Worm (Caenorhabditis elegans) whole organism, L4 larva: ENCODE data around the gene prx-19.

Experiments
- D1046.2 ChIP-seq: fragments of 200-800 bp; sonication (Bioruptor generic); IDR thresholded peaks from 2 replicates; pipeline ENCODE4 v1.3.6; 2022; ENCODE audit warnings: missing genetic modification characterization, missing compliant biosample characterization
- F44E2.7 ChIP-seq: fragments of 200-800 bp; sonication (Bioruptor generic); IDR thresholded peaks from 2 replicates; pipeline ENCODE4 v2.1.2; 2022; ENCODE audit warnings: missing genetic modification characterization, missing compliant biosample characterization
- F49E8.2 ChIP-seq: sonication (generic microtip); optimal IDR thresholded peaks from 2 replicates; lab custom pipeline; 2016; ENCODE audit warnings: missing compliant biosample characterization, mild to moderate bottlenecking, missing genetic modification characterization, borderline replicate concordance
- T26A8.4 ChIP-seq: fragments of 200-800 bp; sonication (Bioruptor generic); IDR thresholded peaks from 2 replicates; pipeline ENCODE4 v1.3.6; 2022; ENCODE audit warnings: missing genetic modification characterization, missing compliant biosample characterization
- Y48G9A.11 ChIP-seq: fragments of 200-800 bp; sonication (Bioruptor generic); IDR thresholded peaks from 2 replicates; pipeline ENCODE4 v1.3.6; 2022; ENCODE audit warnings: missing genetic modification reagents, missing genetic modification characterization, missing compliant biosample characterization
- Y5F2A.4 ChIP-seq: fragments of 200-800 bp; sonication (Bioruptor generic); optimal IDR thresholded peaks from 2 replicates; lab custom pipeline; 2018; ENCODE audit warnings: mild to moderate bottlenecking, missing genetic modification characterization, missing compliant biosample characterization
- ZK337.2 ChIP-seq: fragments of 200-800 bp; sonication (Bioruptor generic); IDR thresholded peaks from 2 replicates; pipeline ENCODE4 v1.3.6; 2022; ENCODE audit warnings: missing genetic modification reagents, missing genetic modification characterization, missing compliant biosample characterization
- ZK546.5 ChIP-seq, 2 experiments: sonication (generic microtip); optimal IDR thresholded peaks; 2 replicates each; lab custom pipeline; 2017; ENCODE audit warnings: missing biosample characterization in 2 of 2, missing genetic modification characterization in 2 of 2
- ama-1 ChIP-seq: fragments of 150-350 bp; optimal IDR thresholded peaks from 2 replicates; lab custom pipeline; 2014; ENCODE audit warnings: inconsistent platforms, mixed read lengths
- ceh-20 ChIP-seq: fragments of 200-800 bp; sonication (Bioruptor generic); IDR thresholded peaks from 2 replicates; pipeline ENCODE4 v1.3.6; 2022; ENCODE audit warnings: missing genetic modification reagents, missing genetic modification characterization, missing compliant biosample characterization
- cey-2 ChIP-seq: sonication (generic microtip); optimal IDR thresholded peaks from 3 replicates; lab custom pipeline; 2017; ENCODE audit warnings: missing genetic modification characterization, mild to moderate bottlenecking, missing compliant biosample characterization, antibody characterized with exemption, borderline replicate concordance; ENCODE audit not compliant: insufficient read depth
- ctbp-1 ChIP-seq: fragments of 200-800 bp; sonication (Bioruptor generic); IDR thresholded peaks from 2 replicates; pipeline ENCODE4 v1.3.6; 2022; ENCODE audit warnings: missing genetic modification reagents, missing genetic modification characterization, missing compliant biosample characterization
- daf-16 ChIP-seq, 3 experiments: sonication (generic microtip); optimal IDR thresholded peaks; 2 replicates each; lab custom pipeline; 2016 to 2017; ENCODE audit warnings: missing genetic modification characterization in 3 of 3, missing genetic modification reagents in 3 of 3, mild to moderate bottlenecking in 2 of 3, missing compliant biosample characterization in 2 of 3, missing biosample characterization in 1 of 3, moderate library complexity in 1 of 3
- dmd-6 ChIP-seq: fragments of 200-800 bp; sonication (Bioruptor generic); IDR thresholded peaks from 2 replicates; pipeline ENCODE4 v1.3.6; 2022; ENCODE audit warnings: missing genetic modification reagents, missing genetic modification characterization, missing compliant biosample characterization
- dmd-8 ChIP-seq: fragments of 200-800 bp; sonication (Bioruptor generic); IDR thresholded peaks from 2 replicates; pipeline ENCODE4 v1.3.6; 2022; ENCODE audit warnings: missing genetic modification characterization, missing compliant biosample characterization
- dmd-9 ChIP-seq: fragments of 200-800 bp; sonication (Bioruptor generic); IDR thresholded peaks from 2 replicates; pipeline ENCODE4 v1.3.6; 2022; ENCODE audit warnings: missing genetic modification reagents, missing genetic modification characterization, missing compliant biosample characterization
- dpl-1 ChIP-seq: fragments of 150-350 bp; optimal IDR thresholded peaks from 2 replicates; lab custom pipeline; 2014; ENCODE audit warnings: missing biosample characterization, missing genetic modification reagents, missing genetic modification characterization
- duxl-1 ChIP-seq: sonication (generic microtip); optimal IDR thresholded peaks from 2 replicates; lab custom pipeline; 2016; ENCODE audit warnings: mild to moderate bottlenecking, missing genetic modification characterization, moderate library complexity, missing compliant biosample characterization; ENCODE audit not compliant: poor library complexity
- gei-8 ChIP-seq: fragments of 200-800 bp; sonication (Bioruptor generic); optimal IDR thresholded peaks from 2 replicates; lab custom pipeline; 2018; ENCODE audit warnings: mild to moderate bottlenecking, missing genetic modification characterization, missing compliant biosample characterization
- hlh-11 ChIP-seq: fragments of 200-800 bp; sonication (Bioruptor generic); optimal IDR thresholded peaks from 2 replicates; lab custom pipeline; 2018; ENCODE audit warnings: mild to moderate bottlenecking, missing genetic modification characterization, missing compliant biosample characterization
- hlh-30 ChIP-seq: sonication (generic microtip); optimal IDR thresholded peaks from 2 replicates; lab custom pipeline; 2017; ENCODE audit warnings: antibody characterized with exemption, mild to moderate bottlenecking, missing genetic modification characterization, missing compliant biosample characterization; ENCODE audit not compliant: insufficient read depth
- hmg-1.1 ChIP-seq: fragments of 200-800 bp; sonication (Bioruptor generic); IDR thresholded peaks from 2 replicates; pipeline ENCODE4 v1.3.6; 2022; ENCODE audit warnings: missing genetic modification reagents, missing genetic modification characterization, missing compliant biosample characterization
- lin-13 ChIP-seq: fragments of 150-350 bp; optimal IDR thresholded peaks from 2 replicates; lab custom pipeline; 2014; ENCODE audit warnings: missing biosample characterization, missing genetic modification reagents, missing genetic modification characterization
- lir-3 ChIP-seq: sonication (generic microtip); optimal IDR thresholded peaks from 2 replicates; lab custom pipeline; 2016; ENCODE audit warnings: mild to moderate bottlenecking, missing genetic modification characterization, missing compliant biosample characterization
- mes-2 ChIP-seq: sonication (generic microtip); optimal IDR thresholded peaks from 2 replicates; lab custom pipeline; 2016; ENCODE audit warnings: missing genotype, mild to moderate bottlenecking, missing genetic modification characterization, missing compliant biosample characterization; ENCODE audit not compliant: poor library complexity, severe bottlenecking
- mxl-3 ChIP-seq: fragments of 200-800 bp; sonication (Bioruptor generic); optimal IDR thresholded peaks from 2 replicates; lab custom pipeline; 2018; ENCODE audit warnings: mild to moderate bottlenecking, missing genetic modification characterization, missing compliant biosample characterization
- nhr-111 ChIP-seq: fragments of 200-800 bp; sonication (Bioruptor generic); optimal IDR thresholded peaks from 2 replicates; lab custom pipeline; 2018; ENCODE audit warnings: mild to moderate bottlenecking, missing genetic modification characterization, missing compliant biosample characterization
- nhr-77 ChIP-seq: fragments of 150-350 bp; optimal IDR thresholded peaks from 2 replicates; lab custom pipeline; 2014; ENCODE audit warnings: missing biosample characterization, missing genetic modification characterization
- pqm-1 ChIP-seq: sonication (generic microtip); optimal IDR thresholded peaks from 2 replicates; lab custom pipeline; 2017; ENCODE audit warnings: missing biosample characterization, missing genetic modification characterization
- rbr-2 ChIP-seq: sonication (generic microtip); optimal IDR thresholded peaks from 2 replicates; lab custom pipeline; 2016; ENCODE audit warnings: missing genotype, missing genetic modification characterization, missing compliant biosample characterization
- saeg-2 ChIP-seq: fragments of 200-800 bp; sonication (Bioruptor generic); IDR thresholded peaks from 2 replicates; pipeline ENCODE4 v1.3.6; 2022; ENCODE audit warnings: missing genetic modification reagents, missing genetic modification characterization, missing compliant biosample characterization
- set-16 ChIP-seq: fragments of 200-800 bp; sonication (Bioruptor generic); IDR thresholded peaks from 2 replicates; pipeline ENCODE4 v1.3.6; 2022; ENCODE audit warnings: missing genetic modification reagents, missing genetic modification characterization, missing compliant biosample characterization
- skn-1 ChIP-seq: fragments of 150-350 bp; optimal IDR thresholded peaks from 2 replicates; lab custom pipeline; 2014; ENCODE audit warnings: missing biosample characterization, missing genetic modification characterization
- tag-97 ChIP-seq: fragments of 200-800 bp; sonication (Bioruptor generic); IDR thresholded peaks from 2 replicates; pipeline ENCODE4 v1.3.6; 2022; ENCODE audit warnings: missing genetic modification characterization, missing compliant biosample characterization
- vab-7 ChIP-seq: fragments of 200-800 bp; sonication (Bioruptor generic); IDR thresholded peaks from 2 replicates; pipeline ENCODE4 v1.3.6; 2022; ENCODE audit warnings: missing genetic modification reagents, missing genetic modification characterization, missing compliant biosample characterization
- zag-1 ChIP-seq: fragments of 150-350 bp; optimal IDR thresholded peaks from 2 replicates; lab custom pipeline; 2014; ENCODE audit warnings: missing biosample characterization, missing genetic modification characterization
- zfp-2 ChIP-seq: sonication (generic microtip); optimal IDR thresholded peaks from 2 replicates; lab custom pipeline; 2016; ENCODE audit warnings: mild to moderate bottlenecking, missing genetic modification characterization, missing compliant biosample characterization
- zfp-3 ChIP-seq: fragments of 200-800 bp; sonication (Bioruptor generic); conservative IDR thresholded peaks from 2 replicates; pipeline ENCODE4 v1.3.6; 2022; ENCODE audit warnings: missing genetic modification reagents, missing genetic modification characterization, missing compliant biosample characterization
- zip-11 ChIP-seq: fragments of 200-800 bp; sonication (Bioruptor generic); IDR thresholded peaks from 2 replicates; pipeline ENCODE4 v1.3.6; 2022; ENCODE audit warnings: missing genetic modification characterization, missing compliant biosample characterization
- ztf-11 ChIP-seq: fragments of 150-350 bp; optimal IDR thresholded peaks from 2 replicates; lab custom pipeline; 2014; ENCODE audit warnings: missing biosample characterization, missing genetic modification characterization
- ztf-7 ChIP-seq: fragments of 150-350 bp; optimal IDR thresholded peaks from 2 replicates; lab custom pipeline; 2014; ENCODE audit warnings: missing biosample characterization, missing genetic modification characterization

The prx-19 gene

DNA sequence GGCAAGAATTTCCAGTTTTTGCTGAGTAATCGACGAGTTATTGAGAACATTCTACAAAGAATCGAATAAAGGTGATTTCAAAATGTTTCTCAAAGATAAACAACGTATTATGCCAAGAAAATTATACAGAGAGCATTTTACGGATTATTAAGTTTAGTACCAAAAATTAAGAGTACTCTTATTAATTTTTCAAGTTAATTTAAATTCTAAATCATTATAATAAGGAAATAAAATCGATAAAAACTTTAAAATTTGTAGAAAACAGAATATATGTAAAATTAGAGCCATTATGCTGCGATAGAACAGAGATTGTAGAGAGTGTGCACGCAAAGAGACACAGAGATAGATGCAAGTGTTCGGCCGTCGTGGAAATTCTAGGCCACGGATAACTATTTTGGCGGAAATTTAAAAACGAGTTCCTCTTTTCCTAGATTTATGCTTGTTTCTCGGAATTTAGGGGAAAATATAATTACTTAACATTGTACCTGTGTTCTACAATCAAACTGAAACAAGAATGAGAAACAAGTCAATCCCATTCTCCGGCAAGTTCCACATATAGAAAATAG is 41.5 kb upstream of the prx-19 start, which contains the start of gene F44E2.9 (continued):
- TF ChIP-seq rbr-2 (peak; percentile 18), F44E2.7 (GFP tag; lab: Robert Waterston, UW) (no peak), lir-3 (no peak), mes-2 (tag; lab: Kevin White, UChicago) (peak; percentile 97), T26A8.4 (GFP tag; lab: Robert Waterston, UW) (no peak), zfp-3 (GFP tag; lab: Robert Waterston, UW) (no peak), zag-1 (tag; lab: Kevin White, UChicago) (no peak), mxl-3 (GFP tag; lab: Kevin White, UChicago) (peak; percentile 13), hmg-1.1 (GFP tag; lab: Robert Waterston, UW) (peak; percentile 65), D1046.2 (GFP tag; lab: Robert Waterston, UW) (no peak), duxl-1 (tag; lab: Kevin White, UChicago) (peak; percentile 60), ztf-11 (no peak), ztf-7 (tag; lab: Kevin White, UChicago) (no peak), zfp-2 (no peak), skn-1 (no peak), tag-97 (GFP tag; lab: Robert Waterston, UW) (0 out of 2 replicates have a peak, but pooled peaks have one; percentile 27), gei-8 (no peak), ZK337.2 (GFP tag; lab: Robert Waterston, UW) (peak; percentile 40; the same call in 1 of the 2 replicates), F49E8.2 (tag; lab: Kevin White, UChicago) (peak; percentile 20), pqm-1 (tag; lab: Kevin White, UChicago) (no peak), daf-16 (GFP tag; optimal IDR thresholded peaks at IDR 0.05; lab: Kevin White, UChicago) (no peak), daf-16 (tag; optimal IDR thresholded peaks at IDR 0.05; lab: Kevin White, UChicago) (no peak), dmd-8 (GFP tag; lab: Robert Waterston, UW) (no peak), dmd-6 (GFP tag; lab: Robert Waterston, UW) (peak; percentile 41; the same call in 1 of the 2 replicates), ctbp-1 (GFP tag; lab: Robert Waterston, UW) (no peak), hlh-11 (tag; lab: Kevin White, UChicago) (peak; percentile 28), set-16 (GFP tag; lab: Robert Waterston, UW) (no peak), ZK546.5 (tag; optimal IDR thresholded peaks at IDR 0.05; lab: Kevin White, UChicago) (no peak), zip-11 (no peak), Y5F2A.4 (GFP tag; lab: Kevin White, UChicago) (no peak), ama-1 (lab: Kevin White, UChicago) (no peak), cey-2 (tag; lab: Kevin White, UChicago) (no peak), Y48G9A.11 (GFP tag; lab: Robert Waterston, UW) (no peak), dmd-9 (GFP tag; lab: Robert Waterston, UW) (no peak), ceh-20 (GFP tag; lab: Robert Waterston, UW) (no peak), dpl-1 (GFP tag; lab: Kevin White, UChicago) (peak; percentile 92), nhr-77 (no peak), vab-7 (GFP tag; lab: Robert Waterston, UW) (no peak), hlh-30 (no peak), saeg-2 (GFP tag; lab: Robert Waterston, UW) (no peak), nhr-111 (GFP tag; lab: Kevin White, UChicago) (no peak), lin-13 (GFP tag; lab: Kevin White, UChicago) (peak; percentile 52)
